Worm (Caenorhabditis elegans) whole organism, L4/young adult: Measurements from ENCODE around the gene cpf-2.

Source experiments
- W03F9.2 ChIP-seq: fragments of 150-350 bp; optimal IDR thresholded peaks from 2 replicates; lab custom pipeline; 2014; ENCODE audit warnings: missing biosample characterization, missing genetic modification characterization
- dao-5 ChIP-seq: sonication (generic microtip); optimal IDR thresholded peaks from 2 replicates; lab custom pipeline; 2016; ENCODE audit warnings: missing genotype, missing genetic modification characterization, moderate library complexity, missing compliant biosample characterization
- him-1 ChIP-seq: sonication (generic microtip); optimal IDR thresholded peaks from 2 replicates; lab custom pipeline; 2016; ENCODE audit warnings: missing genotype, missing genetic modification reagents, missing genetic modification characterization, missing compliant biosample characterization

Gene cpf-2

DNA sequence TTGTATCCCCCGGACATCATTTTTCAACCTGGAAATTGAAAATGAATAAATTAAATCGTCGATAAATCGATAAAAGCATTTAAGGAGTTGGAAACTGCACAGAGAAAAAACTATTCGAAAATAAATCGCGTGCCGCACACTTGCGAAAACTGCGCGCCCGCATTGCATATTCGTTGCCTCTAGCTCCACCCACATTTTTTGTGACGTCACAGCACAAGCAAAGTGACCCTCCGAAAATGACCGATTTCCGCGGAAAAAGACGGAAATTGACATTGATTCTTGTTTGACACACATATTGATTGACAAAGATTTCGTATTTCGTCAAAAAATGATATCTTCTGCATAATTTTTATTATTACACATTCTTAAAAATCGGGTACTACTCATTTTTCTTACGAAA is at the start of gene cpf-2:
TSS of gene cpf-2 (minus strand) at position 28 of the 400 bp plus-strand sequence.
- TF ChIP-seq W03F9.2 (tag; lab: Kevin White, UChicago) (peak; percentile 76), him-1 (tag; lab: Kevin White, UChicago) (peak; percentile 82), dao-5 (tag; lab: Kevin White, UChicago) (peak; percentile 18)

DNA sequence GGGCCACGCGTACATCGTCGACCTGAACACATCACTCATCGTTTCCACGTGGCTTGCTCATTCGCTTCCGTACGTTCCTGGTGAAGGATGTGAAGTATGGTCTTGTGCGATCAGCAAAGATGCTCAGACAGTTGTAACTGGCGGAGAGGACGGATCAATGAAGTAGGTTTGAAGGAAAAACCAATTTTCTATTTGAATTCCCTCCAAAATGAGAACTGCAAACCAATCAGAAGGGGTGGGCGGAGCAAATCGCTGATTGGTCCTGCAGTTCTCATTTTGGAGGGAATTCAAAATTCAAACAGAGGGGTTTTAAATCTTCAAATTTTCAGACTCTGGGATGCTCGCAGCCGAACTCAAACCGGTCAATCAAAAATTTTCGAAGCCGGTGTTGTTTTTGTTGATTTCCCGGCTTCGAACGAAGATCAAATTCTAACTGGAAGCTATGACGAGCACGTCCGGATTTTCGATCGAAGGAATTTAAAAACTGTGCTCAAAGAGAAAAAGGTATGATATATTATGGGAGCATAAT is 48.8 kb upstream of the cpf-2 start:
- TF ChIP-seq him-1 (tag; lab: Kevin White, UChicago) (no peak), dao-5 (tag; lab: Kevin White, UChicago) (no peak), W03F9.2 (tag; lab: Kevin White, UChicago) (no peak)

DNA sequence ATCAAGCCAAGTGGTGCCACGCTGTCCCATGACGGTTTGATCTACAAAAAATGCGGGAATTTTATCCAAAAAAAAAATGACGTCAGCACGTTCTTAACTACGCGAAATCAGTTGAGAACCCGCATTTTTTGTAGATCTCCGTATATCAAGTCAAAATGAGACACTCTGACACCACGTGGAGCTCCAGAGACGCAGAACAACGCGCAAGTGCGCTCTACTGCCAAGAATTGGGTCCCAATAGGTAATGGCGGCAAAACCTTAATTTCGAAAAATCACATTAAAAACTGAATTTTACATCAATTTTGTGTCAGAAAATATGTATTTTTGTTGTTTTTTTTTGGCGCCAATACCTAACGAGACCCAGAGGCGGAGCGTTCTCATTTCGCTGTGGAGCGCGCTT is 48.3 kb upstream of the cpf-2 start:
- no peak for TF ChIP-seq W03F9.2 (tag; lab: Kevin White, UChicago)
- TF ChIP-seq dao-5 (tag; lab: Kevin White, UChicago): no peak
- no peak for TF ChIP-seq him-1 (tag; lab: Kevin White, UChicago)

ce11 chrIII:13315071-13315470 is 46.4 kb upstream of the cpf-2 start, which contains the start of gene dph-7:
dph-7 (plus strand) TSS chrIII:13315123.
- TF ChIP-seq dao-5 (tag; lab: Kevin White, UChicago): no peak
- TF ChIP-seq W03F9.2 (tag; lab: Kevin White, UChicago): no peak
- TF ChIP-seq him-1 (tag; lab: Kevin White, UChicago): no peak

DNA sequence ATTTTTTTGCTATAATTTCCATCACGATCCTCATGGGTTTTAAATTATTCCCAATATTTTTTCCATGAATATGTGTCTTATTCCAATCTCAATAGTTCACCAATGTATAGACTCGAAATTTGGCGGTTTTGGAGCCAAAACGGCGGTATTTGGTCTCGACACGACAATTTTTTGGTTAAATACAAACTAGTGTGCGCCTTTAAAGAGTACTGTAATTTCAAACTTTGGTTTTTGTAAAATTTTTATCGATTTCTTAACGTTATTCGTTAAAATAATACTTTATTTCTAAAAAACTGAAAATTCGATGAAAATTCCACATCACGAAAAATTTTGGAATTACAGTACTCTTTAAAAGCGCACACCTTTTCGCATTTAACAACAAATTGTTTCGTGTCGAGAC is 46.0 kb upstream of the cpf-2 start:
- TF ChIP-seq W03F9.2 (tag; lab: Kevin White, UChicago) (no peak), him-1 (tag; lab: Kevin White, UChicago) (no peak), dao-5 (tag; lab: Kevin White, UChicago) (no peak)

DNA sequence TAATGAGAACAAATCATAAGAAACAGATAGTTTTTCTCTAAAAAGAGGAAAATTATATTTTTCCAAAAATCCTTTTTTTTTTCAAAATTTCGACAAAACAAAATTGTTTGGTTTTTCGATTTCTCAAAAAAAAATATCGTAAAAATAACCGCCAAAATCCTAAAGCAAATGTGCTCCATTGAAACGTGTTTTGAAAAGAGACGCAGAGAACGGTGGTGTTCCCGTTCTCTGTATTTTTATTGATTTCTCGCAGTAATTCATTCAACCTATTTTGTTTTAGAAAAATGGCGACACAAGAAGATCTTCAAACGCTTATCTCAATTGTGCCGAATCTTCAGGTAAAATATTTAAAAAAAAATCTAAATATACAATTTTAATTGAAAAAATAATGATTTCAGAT is 45.1 kb upstream of the cpf-2 start, which contains the start of gene Y43F4B.10:
TSS of gene Y43F4B.10 (plus strand) at position 281 of the 400 bp plus-strand sequence.
- TF ChIP-seq W03F9.2 (tag; lab: Kevin White, UChicago) (no peak), dao-5 (tag; lab: Kevin White, UChicago) (no peak), him-1 (tag; lab: Kevin White, UChicago) (no peak)

DNA sequence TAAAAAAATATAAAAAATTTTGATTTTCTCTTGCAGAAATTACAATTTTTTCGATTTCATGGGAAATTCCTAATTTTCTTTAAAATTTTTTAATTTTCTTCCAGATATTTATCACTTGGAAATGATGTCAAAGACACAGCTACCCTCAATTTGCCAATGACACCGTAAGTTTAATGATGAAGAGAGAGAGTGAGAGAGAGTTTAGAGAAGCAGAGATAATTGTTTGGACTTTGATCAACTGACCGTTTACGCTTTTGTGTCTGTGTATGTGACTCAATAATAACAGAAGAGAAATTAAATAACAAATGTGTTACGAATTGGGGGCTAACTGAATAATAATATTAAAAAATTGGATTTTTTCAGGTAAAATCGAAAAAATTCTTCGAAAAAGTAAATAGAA is 41.9 kb upstream of the cpf-2 start:
- TF ChIP-seq him-1 (tag; lab: Kevin White, UChicago) (no peak), W03F9.2 (tag; lab: Kevin White, UChicago) (no peak)

ce11 chrIII:13307107-13307506 is 38.4 kb upstream of the cpf-2 start, which contains the start of the genes klp-19 and slc-36.1:
klp-19 (minus strand) TSS chrIII:13307259.
slc-36.1 (plus strand) TSS chrIII:13307502.
- TF ChIP-seq him-1 (tag; lab: Kevin White, UChicago): no peak
- TF ChIP-seq W03F9.2 (tag; lab: Kevin White, UChicago): peak; percentile 52
- TF ChIP-seq dao-5 (tag; lab: Kevin White, UChicago): no peak

- TF ChIP-seq W03F9.2 (tag; lab: Kevin White, UChicago) (no peak), him-1 (tag; lab: Kevin White, UChicago) (no peak), dao-5 (tag; lab: Kevin White, UChicago) (no peak)
Measured at ce11 chrIII:13305537-13305936, 36.9 kb upstream of the cpf-2 start.

ce11 chrIII:13302578-13302977 is 33.9 kb upstream of the cpf-2 start:
- TF ChIP-seq W03F9.2 (tag; lab: Kevin White, UChicago): no peak
- TF ChIP-seq dao-5 (tag; lab: Kevin White, UChicago): no peak
- TF ChIP-seq him-1 (tag; lab: Kevin White, UChicago): no peak

DNA sequence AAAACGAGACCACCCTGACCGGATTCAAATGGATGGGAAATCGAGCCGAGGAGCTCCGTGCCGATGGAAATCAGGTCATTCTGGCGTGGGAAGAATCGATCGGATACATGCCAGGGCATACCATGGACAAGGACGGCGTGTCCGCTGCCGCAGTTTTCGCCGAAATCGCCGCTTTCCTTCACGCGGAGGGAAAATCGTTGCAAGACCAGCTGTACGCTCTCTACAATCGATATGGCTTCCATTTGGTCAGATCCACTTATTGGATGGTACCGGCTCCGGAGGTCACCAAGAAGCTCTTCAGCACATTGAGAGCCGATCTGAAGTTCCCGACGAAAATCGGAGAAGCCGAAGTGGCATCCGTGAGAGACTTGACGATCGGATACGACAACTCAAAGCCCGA is 33.3 kb upstream of the cpf-2 start:
- TF ChIP-seq him-1 (tag; lab: Kevin White, UChicago) (no peak), dao-5 (tag; lab: Kevin White, UChicago) (no peak), W03F9.2 (tag; lab: Kevin White, UChicago) (no peak)

- TF ChIP-seq W03F9.2 (tag; lab: Kevin White, UChicago) (no peak), dao-5 (tag; lab: Kevin White, UChicago) (no peak), him-1 (tag; lab: Kevin White, UChicago) (no peak)
Measured at ce11 chrIII:13298722-13299431, 30.2 kb upstream of the cpf-2 start, which contains the start of gene pgm-2. pgm-2 (plus strand) TSS chrIII:13299378.

DNA sequence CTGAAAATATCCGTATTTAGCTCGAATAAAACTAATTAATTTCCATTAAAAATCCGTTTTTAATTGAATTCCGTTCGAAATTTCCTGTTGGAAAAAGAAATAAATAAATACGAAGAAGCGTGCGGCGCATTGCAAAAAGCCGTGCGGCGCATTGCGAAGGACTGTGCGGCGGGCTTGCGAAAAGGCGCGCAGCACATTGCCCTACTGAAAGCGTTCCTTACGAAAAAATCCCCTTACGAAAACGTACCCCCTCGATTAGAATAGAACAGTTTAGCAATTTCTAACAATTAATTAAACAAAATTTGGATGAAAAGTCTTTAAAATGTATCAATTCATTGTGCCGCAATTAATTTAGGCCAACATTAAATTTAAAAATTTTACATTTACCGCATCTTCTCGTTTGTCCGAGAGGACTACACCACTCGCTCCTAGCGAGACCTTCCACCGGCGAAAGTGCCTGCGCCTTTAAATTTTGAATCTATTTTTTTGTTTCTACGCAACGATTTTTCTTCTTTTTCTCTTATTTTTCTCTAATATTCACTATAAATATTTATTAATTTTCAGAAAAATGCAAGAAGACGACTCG is 27.7 kb upstream of the cpf-2 start, which contains the start of gene npp-18:
TSS of gene npp-18 (plus strand) at position 565 of the 586 bp plus-strand sequence.
- TF ChIP-seq W03F9.2 (tag; lab: Kevin White, UChicago): peak; percentile 43
